Worm (Caenorhabditis elegans) whole organism, late embryonic: ENCODE data around the gene zipt-13.
A peak's percentile ranks its signal among the peaks of the same experiment; 100 is the strongest.

Experiments used
- F13H6.1 ChIP-seq: sonication (generic microtip); optimal IDR thresholded peaks from 2 replicates; lab custom pipeline; 2016; ENCODE audit warnings: missing genetic modification characterization, missing compliant biosample characterization
- K02D7.2 ChIP-seq: sonication (generic microtip); optimal IDR thresholded peaks from 2 replicates; lab custom pipeline; 2017; ENCODE audit warnings: mild to moderate bottlenecking, missing genetic modification characterization, missing compliant biosample characterization
- K09A11.1 ChIP-seq: sonication (generic microtip); optimal IDR thresholded peaks from 2 replicates; lab custom pipeline; 2017; ENCODE audit warnings: antibody characterized with exemption, mild to moderate bottlenecking, missing genetic modification characterization, missing compliant biosample characterization; ENCODE audit not compliant: insufficient read depth
- T23F11.4 ChIP-seq: fragments of 200-800 bp; sonication (Bioruptor generic); optimal IDR thresholded peaks from 2 replicates; lab custom pipeline; 2018; ENCODE audit warnings: mild to moderate bottlenecking, missing genetic modification characterization, missing compliant biosample characterization
- Y22D7AL.16 ChIP-seq: sonication (generic microtip); optimal IDR thresholded peaks from 2 replicates; lab custom pipeline; 2016; ENCODE audit warnings: missing genetic modification characterization, missing compliant biosample characterization
- ahr-1 ChIP-seq: sonication (generic microtip); optimal IDR thresholded peaks from 2 replicates; lab custom pipeline; 2016; ENCODE audit warnings: missing genetic modification characterization, missing compliant biosample characterization
- ceh-14 ChIP-seq: sonication (generic microtip); optimal IDR thresholded peaks from 2 replicates; lab custom pipeline; 2016; ENCODE audit warnings: missing genotype, missing genetic modification characterization, missing compliant biosample characterization
- ceh-18 ChIP-seq: sonication (generic microtip); optimal IDR thresholded peaks from 2 replicates; lab custom pipeline; 2016; ENCODE audit warnings: missing genetic modification characterization, missing compliant biosample characterization
- ceh-30 ChIP-seq: fragments of 150-350 bp; optimal IDR thresholded peaks from 2 replicates; lab custom pipeline; 2014; ENCODE audit warnings: missing biosample characterization, missing genetic modification characterization
- ceh-31 ChIP-seq: sonication (generic microtip); optimal IDR thresholded peaks from 2 replicates; lab custom pipeline; 2016; ENCODE audit warnings: missing genetic modification characterization, missing compliant biosample characterization
- ceh-34 ChIP-seq: sonication (generic microtip); optimal IDR thresholded peaks from 2 replicates; lab custom pipeline; 2016; ENCODE audit warnings: mild to moderate bottlenecking, missing genetic modification characterization, missing compliant biosample characterization
- ceh-9 ChIP-seq: sonication (generic microtip); optimal IDR thresholded peaks from 2 replicates; lab custom pipeline; 2016; ENCODE audit warnings: mild to moderate bottlenecking, missing genetic modification characterization, inconsistent platforms, missing compliant biosample characterization
- elt-2 ChIP-seq: sonication (generic microtip); optimal IDR thresholded peaks from 2 replicates; lab custom pipeline; 2016; ENCODE audit warnings: missing genetic modification reagents, missing genetic modification characterization, missing compliant biosample characterization
- fax-1 ChIP-seq: sonication (generic microtip); optimal IDR thresholded peaks from 2 replicates; lab custom pipeline; 2016; ENCODE audit warnings: missing genotype, missing genetic modification characterization, missing compliant biosample characterization
- fkh-6 ChIP-seq: sonication (generic microtip); optimal IDR thresholded peaks from 2 replicates; lab custom pipeline; 2016; ENCODE audit warnings: missing genetic modification characterization, missing compliant biosample characterization
- hlh-30 ChIP-seq: sonication (generic microtip); optimal IDR thresholded peaks from 2 replicates; lab custom pipeline; 2017; ENCODE audit warnings: antibody characterized with exemption, missing genetic modification characterization, missing compliant biosample characterization; ENCODE audit not compliant: insufficient read depth
- lim-6 ChIP-seq: sonication (generic microtip); optimal IDR thresholded peaks from 2 replicates; lab custom pipeline; 2016; ENCODE audit warnings: missing genetic modification characterization, missing compliant biosample characterization
- lin-11 ChIP-seq: fragments of 200-800 bp; sonication (Bioruptor generic); optimal IDR thresholded peaks from 2 replicates; lab custom pipeline; 2018; ENCODE audit warnings: mild to moderate bottlenecking, missing genetic modification characterization, missing compliant biosample characterization
- mec-3 ChIP-seq: sonication (generic microtip); optimal IDR thresholded peaks from 2 replicates; lab custom pipeline; 2016; ENCODE audit warnings: borderline replicate concordance, missing genetic modification characterization, missing compliant biosample characterization
- npax-4 ChIP-seq: sonication (generic microtip); optimal IDR thresholded peaks from 2 replicates; lab custom pipeline; 2016; ENCODE audit warnings: missing genetic modification characterization, missing compliant biosample characterization
- odd-2 ChIP-seq: sonication (generic microtip); optimal IDR thresholded peaks from 2 replicates; lab custom pipeline; 2017; ENCODE audit warnings: antibody characterized with exemption, mild to moderate bottlenecking, missing genetic modification characterization, missing compliant biosample characterization
- pat-9 ChIP-seq: fragments of 200-800 bp; sonication (Bioruptor generic); optimal IDR thresholded peaks from 2 replicates; lab custom pipeline; 2018; ENCODE audit warnings: mild to moderate bottlenecking, missing genetic modification characterization, moderate library complexity, missing compliant biosample characterization
- pqm-1 ChIP-seq: sonication (generic microtip); optimal IDR thresholded peaks from 2 replicates; lab custom pipeline; 2016; ENCODE audit warnings: missing genetic modification characterization, missing compliant biosample characterization
- ref-2 ChIP-seq: sonication (generic microtip); optimal IDR thresholded peaks from 2 replicates; lab custom pipeline; 2016; ENCODE audit warnings: missing genetic modification characterization, missing compliant biosample characterization
- sdc-2 ChIP-seq: sonication (generic microtip); optimal IDR thresholded peaks from 2 replicates; lab custom pipeline; 2016; ENCODE audit warnings: missing genotype, missing genetic modification characterization, missing compliant biosample characterization
- tbx-2 ChIP-seq: sonication (generic microtip); optimal IDR thresholded peaks from 2 replicates; lab custom pipeline; 2016; ENCODE audit warnings: missing genetic modification characterization, missing compliant biosample characterization
- ttx-3 ChIP-seq: sonication (generic microtip); optimal IDR thresholded peaks from 2 replicates; lab custom pipeline; 2016; ENCODE audit warnings: missing genetic modification reagents, missing genetic modification characterization, missing compliant biosample characterization
- unc-3 ChIP-seq, 2 experiments: fragments of 200-800 bp in 1 of 2; sonication (Bioruptor generic) in 1 of 2; sonication (generic microtip) in 1 of 2; conservative IDR thresholded peaks in 1 of 2; optimal IDR thresholded peaks in 1 of 2; 2 replicates each; pipeline versions ENCODE4 v1.3.6 to Lab custom; 2016 to 2022; ENCODE audit warnings: missing compliant biosample characterization in 2 of 2, missing genetic modification characterization in 2 of 2, missing genetic modification reagents in 1 of 2
- unc-55 ChIP-seq: sonication (generic microtip); optimal IDR thresholded peaks from 2 replicates; lab custom pipeline; 2017; ENCODE audit warnings: missing biosample characterization, missing genetic modification reagents, missing genetic modification characterization

zipt-13 gene

DNA sequence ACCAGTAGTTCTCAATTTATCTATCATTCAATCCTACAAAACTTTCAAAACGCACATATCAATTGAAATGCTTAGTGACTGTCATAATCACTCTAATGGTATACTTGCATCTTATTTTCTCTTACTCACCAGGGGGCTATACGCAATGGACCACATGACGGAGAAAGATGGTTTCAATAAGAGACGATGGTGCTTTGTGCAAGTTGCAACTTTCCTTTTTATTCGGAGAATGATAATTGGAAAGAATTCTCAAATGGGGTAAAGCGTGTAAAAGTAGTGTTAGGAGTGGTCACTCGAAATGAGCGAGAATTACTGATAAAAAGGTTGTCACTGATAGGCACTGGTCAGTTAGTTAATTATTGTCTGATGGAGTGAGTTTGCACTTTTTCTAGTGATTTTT lies 28.3 kb downstream of the zipt-13 start:
- TF ChIP-seq hlh-30 (tag; lab: Kevin White, UChicago): no peak
- peak; percentile 27 for TF ChIP-seq elt-2 (tag; lab: Kevin White, UChicago)

ce11 chrX:10206008-10206407 lies 30.7 kb downstream of the zipt-13 start:
- TF ChIP-seq elt-2 (tag; lab: Kevin White, UChicago) (peak; percentile 8), ref-2 (tag; lab: Kevin White, UChicago) (peak; percentile 22), ceh-30 (tag; lab: Kevin White, UChicago) (no peak)

- no peak for TF ChIP-seq ref-2 (tag; lab: Kevin White, UChicago)
- TF ChIP-seq npax-4 (tag; lab: Kevin White, UChicago): no peak
- TF ChIP-seq Y22D7AL.16 (tag; lab: Kevin White, UChicago): no peak
- TF ChIP-seq lim-6: no peak
- no peak for TF ChIP-seq ahr-1
- TF ChIP-seq K09A11.1 (tag; lab: Kevin White, UChicago): no peak
- no peak for TF ChIP-seq ceh-14 (tag; lab: Kevin White, UChicago)
- TF ChIP-seq lin-11 (tag; lab: Kevin White, UChicago): no peak
- TF ChIP-seq unc-3 (GFP tag; conservative IDR thresholded peaks at IDR 0.05; lab: Robert Waterston, UW): no peak
- TF ChIP-seq unc-3 (tag; optimal IDR thresholded peaks at IDR 0.05; lab: Kevin White, UChicago): no peak
- TF ChIP-seq ceh-18 (tag; lab: Kevin White, UChicago): no peak
- no peak for TF ChIP-seq ceh-9 (tag; lab: Kevin White, UChicago)
- TF ChIP-seq F13H6.1 (tag; lab: Kevin White, UChicago): no peak
- TF ChIP-seq hlh-30 (tag; lab: Kevin White, UChicago): no peak
- no peak for TF ChIP-seq ceh-30 (tag; lab: Kevin White, UChicago)
- no peak for TF ChIP-seq odd-2 (tag; lab: Kevin White, UChicago)
- TF ChIP-seq mec-3 (tag; lab: Kevin White, UChicago): no peak
- TF ChIP-seq ceh-34 (tag; lab: Kevin White, UChicago): no peak
- no peak for TF ChIP-seq ttx-3 (tag; lab: Kevin White, UChicago)
- no peak for TF ChIP-seq pat-9 (tag; lab: Kevin White, UChicago)
These were observed 31.4 kb downstream of the zipt-13 start, which contains the start of gene sex-1 for ce11 chrX:10205321-10205720. Gene sex-1 (minus strand): TSS chrX:10205421.

ce11 chrX:10204313-10205063 lies 32.3 kb downstream of the zipt-13 start:
- TF ChIP-seq K02D7.2 (tag; lab: Kevin White, UChicago) (no peak), ceh-31 (tag; lab: Kevin White, UChicago) (peak; percentile 27), tbx-2 (peak; percentile 34), unc-55 (GFP tag; lab: Kevin White, UChicago) (peak; percentile 56), ref-2 (tag; lab: Kevin White, UChicago) (peak; percentile 42), sdc-2 (tag; lab: Kevin White, UChicago) (peak; percentile 34), fkh-6 (tag; lab: Kevin White, UChicago) (no peak), elt-2 (tag; lab: Kevin White, UChicago) (peak; percentile 22), fax-1 (no peak), ttx-3 (tag; lab: Kevin White, UChicago) (no peak), pqm-1 (tag; lab: Kevin White, UChicago) (no peak)

- TF ChIP-seq hlh-30 (tag; lab: Kevin White, UChicago) (peak; percentile 39), T23F11.4 (GFP tag; lab: Kevin White, UChicago) (no peak)
These were observed 33.2 kb downstream of the zipt-13 start for ce11 chrX:10203501-10203900.
